Worm (Caenorhabditis elegans) whole organism, early embryonic: Measurements from ENCODE around the gene orc-5.

Experiments used
- B0310.2 ChIP-seq: sonication (generic microtip); optimal IDR thresholded peaks from 2 replicates; lab custom pipeline; 2016; ENCODE audit warnings: mild to moderate bottlenecking, missing genetic modification characterization, missing compliant biosample characterization
- F13C5.2 ChIP-seq: sonication (generic microtip); optimal IDR thresholded peaks from 2 replicates; lab custom pipeline; 2017; ENCODE audit warnings: mild to moderate bottlenecking, missing genetic modification characterization, inconsistent platforms, missing compliant biosample characterization
- aly-1 ChIP-seq: sonication (generic microtip); optimal IDR thresholded peaks from 2 replicates; lab custom pipeline; 2016; ENCODE audit warnings: missing genetic modification characterization, missing compliant biosample characterization
- ama-1 ChIP-seq: fragments of 150-350 bp; optimal IDR thresholded peaks from 2 replicates; lab custom pipeline; 2014
- ceh-13 ChIP-seq: fragments of 200-800 bp; sonication (Bioruptor generic); optimal IDR thresholded peaks from 2 replicates; lab custom pipeline; 2018; ENCODE audit warnings: mild to moderate bottlenecking, missing genetic modification characterization, missing compliant biosample characterization
- ceh-36 ChIP-seq: sonication (generic microtip); optimal IDR thresholded peaks from 2 replicates; lab custom pipeline; 2016; ENCODE audit warnings: missing genetic modification characterization, inconsistent platforms, missing compliant biosample characterization
- ets-7 ChIP-seq: sonication (generic microtip); optimal IDR thresholded peaks from 2 replicates; lab custom pipeline; 2016; ENCODE audit warnings: missing genotype, missing genetic modification characterization, missing compliant biosample characterization
- flt-1 ChIP-seq: fragments of 200-800 bp; sonication (Bioruptor generic); IDR thresholded peaks from 2 replicates; pipeline ENCODE4 v1.3.6; 2022; ENCODE audit warnings: missing genetic modification characterization, missing compliant biosample characterization
- hnd-1 ChIP-seq: sonication (generic microtip); optimal IDR thresholded peaks from 2 replicates; lab custom pipeline; 2016; ENCODE audit warnings: missing genetic modification characterization, missing compliant biosample characterization
- scrt-1 ChIP-seq: fragments of 200-800 bp; sonication (Bioruptor generic); IDR thresholded peaks from 2 replicates; pipeline ENCODE4 v1.3.6; 2022; ENCODE audit warnings: missing genetic modification characterization, missing compliant biosample characterization
- sea-1 ChIP-seq: fragments of 200-800 bp; sonication (Bioruptor generic); conservative IDR thresholded peaks from 2 replicates; pipeline ENCODE4 v1.3.6; 2022; ENCODE audit warnings: missing genetic modification characterization, missing compliant biosample characterization
- tbx-11 ChIP-seq: fragments of 200-800 bp; sonication (Bioruptor generic); IDR thresholded peaks from 2 replicates; pipeline ENCODE4 v1.3.6; 2022; ENCODE audit warnings: missing genetic modification characterization, missing compliant biosample characterization
- tbx-37 ChIP-seq: fragments of 200-800 bp; sonication (Bioruptor generic); conservative IDR thresholded peaks from 2 replicates; pipeline ENCODE4 v1.3.6; 2022; ENCODE audit warnings: missing genetic modification reagents, missing genetic modification characterization, missing compliant biosample characterization
- tra-4 ChIP-seq: sonication (generic microtip); optimal IDR thresholded peaks from 2 replicates; lab custom pipeline; 2017; ENCODE audit warnings: missing genetic modification characterization, missing compliant biosample characterization

- TF ChIP-seq ets-7 (tag; lab: Kevin White, UChicago) (no peak), hnd-1 (tag; lab: Kevin White, UChicago) (no peak), sea-1 (no peak), tra-4 (no peak), F13C5.2 (tag; lab: Kevin White, UChicago) (no peak), flt-1 (GFP tag; lab: Robert Waterston, UW) (no peak), tbx-37 (GFP tag; lab: Robert Waterston, UW) (no peak), aly-1 (no peak), ceh-13 (GFP tag; lab: Kevin White, UChicago) (no peak), scrt-1 (GFP tag; lab: Robert Waterston, UW) (no peak), ceh-36 (tag; lab: Kevin White, UChicago) (no peak), tbx-11 (GFP tag; lab: Robert Waterston, UW) (no peak), ama-1 (lab: Kevin White, UChicago) (no peak), B0310.2 (tag; lab: Kevin White, UChicago) (no peak)
Observed at ce11 chrIV:10685758-10686157, 48.6 kb downstream of the orc-5 start, which contains the start of the genes K08C7.6 and R102.1.
